Fruit fly (Drosophila melanogaster): Measurements from ENCODE around the gene Axn.

Axn gene

DNA sequence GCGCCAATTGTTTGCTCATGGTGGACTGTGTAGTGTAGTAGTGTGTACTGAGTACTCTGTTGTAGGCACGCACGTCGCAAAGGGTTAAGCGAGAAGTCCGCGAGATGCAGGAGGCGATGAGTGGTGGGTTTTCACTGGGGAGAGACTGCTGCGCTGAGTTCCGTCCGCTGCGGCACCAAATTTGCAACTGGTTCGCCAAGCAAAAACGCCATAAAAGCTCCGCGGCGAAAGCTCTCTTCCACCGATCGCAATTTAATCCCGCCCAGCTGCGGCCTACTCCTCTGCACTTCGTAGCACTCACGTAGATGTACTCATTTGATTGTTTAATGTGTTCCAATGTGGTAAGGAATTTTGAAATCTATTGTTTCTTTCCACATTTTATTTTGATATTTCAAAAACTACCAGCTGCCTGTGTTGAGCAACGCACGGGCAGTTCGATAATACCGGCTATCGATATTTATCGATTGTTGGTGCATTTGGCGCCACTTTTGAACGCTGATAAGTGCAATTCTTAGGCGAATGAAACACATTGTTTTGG lies 7.6 kb upstream of the Axn start, which contains the start of gene CG7920:
TSS of gene CG7920 (minus strand) at position 308 of the 538 bp plus-strand sequence.
- TF ChIP-seq caup (GFP tag; optimal IDR thresholded peaks at IDR 0.05; ENCODE audit: severe bottlenecking): peak; percentile 52
- TF ChIP-seq CG5245 (GFP tag; optimal IDR thresholded peaks at IDR 0.05): no peak
- 0 out of 3 replicates have a peak, but pooled peaks have one; percentile 16 for TF ChIP-seq CG2889 (GFP tag; IDR thresholded peaks at IDR 0.05)
- TF ChIP-seq bsh (GFP tag; optimal IDR thresholded peaks at IDR 0.05): peak in 1 of 2 experiments; percentile 14
- no peak for TF ChIP-seq Lim3 (GFP tag; IDR thresholded peaks at IDR 0.05)
- peak; percentile 43 for TF ChIP-seq CG10147 (GFP tag; optimal IDR thresholded peaks at IDR 0.05)
- TF ChIP-seq Hr78 (GFP tag; optimal IDR thresholded peaks at IDR 0.05): no peak
- peak; percentile 41 for TF ChIP-seq Nf-YC (tag; optimal IDR thresholded peaks at IDR 0.05)
- peak; percentile 48 for TF ChIP-seq gfzf (GFP tag; optimal IDR thresholded peaks at IDR 0.05)
- TF ChIP-seq pho (GFP tag; optimal IDR thresholded peaks at IDR 0.05): peak; percentile 46
- TF ChIP-seq Bteb2 (GFP tag; optimal IDR thresholded peaks at IDR 0.05): peak; percentile 29
- peak; percentile 60 for TF ChIP-seq trem (tag; optimal IDR thresholded peaks at IDR 0.05)
- TF ChIP-seq CG32532 (GFP tag; IDR thresholded peaks at IDR 0.05): peak; percentile 41; the same call in 1 of the 2 replicates
- peak; percentile 46 for TF ChIP-seq CG3281 (GFP tag; optimal IDR thresholded peaks at IDR 0.05)
- TF ChIP-seq CG34224 (GFP tag; IDR thresholded peaks at IDR 0.05; ENCODE audit: partially characterized antibody): peak; percentile 81
- peak; percentile 81 for TF ChIP-seq Doc3 (GFP tag; IDR thresholded peaks at IDR 0.05; ENCODE audit: partially characterized antibody)
- TF ChIP-seq CG13287 (GFP tag; IDR thresholded peaks at IDR 0.05; ENCODE audit: partially characterized antibody): peak; percentile 89
- TF ChIP-seq CG12104 (GFP tag; optimal IDR thresholded peaks at IDR 0.05): peak; percentile 16
- TF ChIP-seq CG13894 (tag; optimal IDR thresholded peaks at IDR 0.05): peak; percentile 59
- peak; percentile 53; the same call in 2 of the 3 replicates for TF ChIP-seq CG14860 (GFP tag; IDR thresholded peaks at IDR 0.05; ENCODE audit: partially characterized antibody)
- no peak; the same call in 1 of the 2 replicates for TF ChIP-seq ranshi (GFP tag; IDR thresholded peaks at IDR 0.05)
- TF ChIP-seq MESR4 (GFP tag; optimal IDR thresholded peaks at IDR 0.05): peak; percentile 26
- TF ChIP-seq ab (GFP tag; optimal IDR thresholded peaks at IDR 0.05): no peak
- TF ChIP-seq CG14710 (tag; optimal IDR thresholded peaks at IDR 0.05): peak; percentile 39
- TF ChIP-seq amos (GFP tag; IDR thresholded peaks at IDR 0.05; ENCODE audit: partially characterized antibody): peak; percentile 81
- TF ChIP-seq Poxn (GFP tag; IDR thresholded peaks at IDR 0.05): no peak
- TF ChIP-seq CG10267 (tag; optimal IDR thresholded peaks at IDR 0.05): peak; percentile 98
- peak; percentile 75 for TF ChIP-seq CG16813 (GFP tag; IDR thresholded peaks at IDR 0.05; ENCODE audit: partially characterized antibody)
- peak in 1 of 2 experiments; percentile 10 for TF ChIP-seq Pdp1 (GFP tag; optimal IDR thresholded peaks at IDR 0.05)
- peak; percentile 36; the same call in 1 of the 2 replicates for TF ChIP-seq CG3847 (GFP tag; IDR thresholded peaks at IDR 0.05)
- TF ChIP-seq CG12071 (GFP tag; optimal IDR thresholded peaks at IDR 0.05): peak; percentile 24
- peak; percentile 41 for TF ChIP-seq dm (GFP tag; optimal IDR thresholded peaks at IDR 0.05)
- TF ChIP-seq dimm (GFP tag; IDR thresholded peaks at IDR 0.05): no peak; the same call in 1 of the 2 replicates
- TF ChIP-seq Kr (GFP tag; optimal IDR thresholded peaks at IDR 0.05): peak; percentile 60
- TF ChIP-seq abd-A (tag; optimal IDR thresholded peaks at IDR 0.05): peak; percentile 37
- no peak for TF ChIP-seq CG1647 (GFP tag; optimal IDR thresholded peaks at IDR 0.05)
- no peak for TF ChIP-seq Ada2b (GFP tag; IDR thresholded peaks at IDR 0.05)
- no peak for TF ChIP-seq GATAe (GFP tag; conservative IDR thresholded peaks at IDR 0.05)
- TF ChIP-seq tin (GFP tag; optimal IDR thresholded peaks at IDR 0.05): peak; percentile 9
- peak; percentile 83 for TF ChIP-seq unc-4 (GFP tag; IDR thresholded peaks at IDR 0.05; ENCODE audit: partially characterized antibody)
- TF ChIP-seq Opbp (GFP tag; IDR thresholded peaks at IDR 0.05; ENCODE audit: partially characterized antibody): peak; percentile 75
- peak; percentile 85 for TF ChIP-seq Scr (GFP tag; IDR thresholded peaks at IDR 0.05; ENCODE audit: partially characterized antibody)
- TF ChIP-seq dysf (GFP tag; IDR thresholded peaks at IDR 0.05): no peak; the same call in 2 of the 3 replicates
- TF ChIP-seq salm (tag; optimal IDR thresholded peaks at IDR 0.05): no peak
- TF ChIP-seq sd (tag; optimal IDR thresholded peaks at IDR 0.05): peak; percentile 22
- peak; percentile 16 for TF ChIP-seq CG10274 (GFP tag; optimal IDR thresholded peaks at IDR 0.05)
- TF ChIP-seq CG3726 (GFP tag; IDR thresholded peaks at IDR 0.05): 0 out of 3 replicates have a peak, but pooled peaks have one; percentile 6
- TF ChIP-seq Dp (GFP tag; optimal IDR thresholded peaks at IDR 0.05): peak; percentile 99

Measured in whole organism, embryonic.